Worm (Caenorhabditis elegans): ENCODE data around the gene cyp-33E3.

The cyp-33E3 gene

ce11 chrIV:8585076-8586033 lies 29.4 kb upstream of the cyp-33E3 start, which contains the start of gene catp-7:
catp-7 (plus strand) TSS chrIV:8585983.
- TF ChIP-seq pqm-1 (tag; optimal IDR thresholded peaks at IDR 0.05) (peak; percentile 18), mec-3 (tag; optimal IDR thresholded peaks at IDR 0.05; ENCODE audit: borderline replicate concordance) (no peak), elt-2 (tag; optimal IDR thresholded peaks at IDR 0.05) (peak; percentile 22)

- TF ChIP-seq pag-3 (tag; optimal IDR thresholded peaks at IDR 0.05; ENCODE audit: borderline replicate concordance): no peak
- TF ChIP-seq pat-9 (tag; optimal IDR thresholded peaks at IDR 0.05): no peak
- TF ChIP-seq ahr-1 (tag; optimal IDR thresholded peaks at IDR 0.05): no peak
- TF ChIP-seq gmeb-2 (tag; optimal IDR thresholded peaks at IDR 0.05): no peak
- no peak for TF ChIP-seq unc-3 (GFP tag; conservative IDR thresholded peaks at IDR 0.05)
- TF ChIP-seq unc-3 (tag; optimal IDR thresholded peaks at IDR 0.05): no peak
- peak; percentile 35 for TF ChIP-seq ceh-14 (tag; optimal IDR thresholded peaks at IDR 0.05)
- peak; percentile 3 for TF ChIP-seq tbx-2 (tag; optimal IDR thresholded peaks at IDR 0.05)
- TF ChIP-seq F13H6.1 (tag; optimal IDR thresholded peaks at IDR 0.05): peak; percentile 17
- no peak for TF ChIP-seq ceh-18 (tag; optimal IDR thresholded peaks at IDR 0.05)
- TF ChIP-seq Y22D7AL.16 (tag; optimal IDR thresholded peaks at IDR 0.05): no peak
- TF ChIP-seq pros-1 (tag; optimal IDR thresholded peaks at IDR 0.05): no peak
- no peak for TF ChIP-seq hlh-15 (tag; optimal IDR thresholded peaks at IDR 0.05)
- TF ChIP-seq zip-5 (tag; optimal IDR thresholded peaks at IDR 0.05): no peak
- TF ChIP-seq elt-2 (tag; optimal IDR thresholded peaks at IDR 0.05): no peak
- peak; percentile 29 for TF ChIP-seq nfya-1 (tag; optimal IDR thresholded peaks at IDR 0.05)
- TF ChIP-seq unc-86 (tag; optimal IDR thresholded peaks at IDR 0.05): no peak
- TF ChIP-seq ceh-31 (tag; optimal IDR thresholded peaks at IDR 0.05): peak; percentile 5
- no peak for TF ChIP-seq sox-2 (GFP tag; IDR thresholded peaks at IDR 0.05)
- peak; percentile 80 for TF ChIP-seq unc-55 (GFP tag; optimal IDR thresholded peaks at IDR 0.05)
Measured at ce11 chrIV:8587057-8587456, 27.7 kb upstream of the cyp-33E3 start.

ce11 chrIV:8587605-8588004 lies 27.2 kb upstream of the cyp-33E3 start:
- TF ChIP-seq zip-5 (tag; optimal IDR thresholded peaks at IDR 0.05): no peak
- no peak for TF ChIP-seq che-1 (tag; optimal IDR thresholded peaks at IDR 0.05)
- no peak for TF ChIP-seq ceh-22 (tag; optimal IDR thresholded peaks at IDR 0.05)
- no peak for TF ChIP-seq sox-2 (GFP tag; IDR thresholded peaks at IDR 0.05)
- TF ChIP-seq ets-4 (tag; optimal IDR thresholded peaks at IDR 0.05): no peak
- no peak for TF ChIP-seq npax-4 (tag; optimal IDR thresholded peaks at IDR 0.05)
- no peak for TF ChIP-seq nhr-11 (tag; optimal IDR thresholded peaks at IDR 0.05)
- no peak for TF ChIP-seq ceh-48 (tag; optimal IDR thresholded peaks at IDR 0.05)
- TF ChIP-seq fax-1 (tag; optimal IDR thresholded peaks at IDR 0.05): no peak
- no peak for TF ChIP-seq pat-9 (tag; optimal IDR thresholded peaks at IDR 0.05)
- no peak for TF ChIP-seq hlh-30 (tag; optimal IDR thresholded peaks at IDR 0.05; ENCODE audit: insufficient read depth)
- TF ChIP-seq pax-1 (tag; optimal IDR thresholded peaks at IDR 0.05): no peak
- TF ChIP-seq F13H6.1 (tag; optimal IDR thresholded peaks at IDR 0.05): no peak
- TF ChIP-seq ceh-14 (tag; optimal IDR thresholded peaks at IDR 0.05): no peak
- TF ChIP-seq pqm-1 (tag; optimal IDR thresholded peaks at IDR 0.05): no peak
- TF ChIP-seq fkh-10 (GFP tag; optimal IDR thresholded peaks at IDR 0.05): no peak
- TF ChIP-seq ztf-16 (tag; optimal IDR thresholded peaks at IDR 0.05): no peak
- no peak for TF ChIP-seq ceh-30 (tag; optimal IDR thresholded peaks at IDR 0.05)
- TF ChIP-seq fkh-6 (tag; optimal IDR thresholded peaks at IDR 0.05): no peak

ce11 chrIV:8595317-8595716 lies 19.5 kb upstream of the cyp-33E3 start, which contains the start of gene Y59H11AR.3:
Y59H11AR.3 (minus strand) TSS chrIV:8595417.
- TF ChIP-seq unc-3 (GFP tag; conservative IDR thresholded peaks at IDR 0.05): no peak
- no peak for TF ChIP-seq unc-3 (tag; optimal IDR thresholded peaks at IDR 0.05)
- no peak for TF ChIP-seq hlh-30 (tag; optimal IDR thresholded peaks at IDR 0.05; ENCODE audit: insufficient read depth)
- no peak for TF ChIP-seq ceh-45 (GFP tag; IDR thresholded peaks at IDR 0.05)
- no peak for TF ChIP-seq C38D4.7 (GFP tag; optimal IDR thresholded peaks at IDR 0.05)

Measured in whole organism, late embryonic.